Worm (Caenorhabditis elegans) whole organism, L4 larva: ENCODE results near the gene npp-3.

Experiments
- aly-2 ChIP-seq: sonication (generic microtip); optimal IDR thresholded peaks from 2 replicates; lab custom pipeline; 2018; ENCODE audit warnings: missing biosample characterization, missing genetic modification characterization
- ctbp-1 ChIP-seq: fragments of 200-800 bp; sonication (Bioruptor generic); IDR thresholded peaks from 2 replicates; pipeline ENCODE4 v1.3.6; 2022; ENCODE audit warnings: missing genetic modification reagents, missing genetic modification characterization, missing compliant biosample characterization
- dpl-1 ChIP-seq: fragments of 150-350 bp; optimal IDR thresholded peaks from 2 replicates; lab custom pipeline; 2014; ENCODE audit warnings: missing biosample characterization, missing genetic modification reagents, missing genetic modification characterization
- zag-1 ChIP-seq: fragments of 150-350 bp; optimal IDR thresholded peaks from 2 replicates; lab custom pipeline; 2014; ENCODE audit warnings: missing biosample characterization, missing genetic modification characterization
- ztf-11 ChIP-seq: fragments of 150-350 bp; optimal IDR thresholded peaks from 2 replicates; lab custom pipeline; 2014; ENCODE audit warnings: missing biosample characterization, missing genetic modification characterization

- no peak for TF ChIP-seq ztf-11
- no peak for TF ChIP-seq zag-1 (tag; lab: Kevin White, UChicago)
- no peak for TF ChIP-seq dpl-1 (GFP tag; lab: Kevin White, UChicago)
- TF ChIP-seq aly-2 = no peak
- no peak for TF ChIP-seq ctbp-1 (GFP tag; lab: Robert Waterston, UW)
Measured at ce11 chrII:11868893-11869292, 5.7 kb downstream of the npp-3 start.
